Worm (Caenorhabditis elegans) whole organism, young adult: Measurements from ENCODE around the gene pqn-41.

Experiments used
- B0035.1 ChIP-seq: sonication (generic microtip); optimal IDR thresholded peaks from 2 replicates; lab custom pipeline; 2016; ENCODE audit warnings: missing genetic modification characterization, mild to moderate bottlenecking, missing compliant biosample characterization, missing genotype, missing genetic modification reagents
- C17E4.6 ChIP-seq: fragments of 200-800 bp; sonication (Bioruptor generic); IDR thresholded peaks from 2 replicates; pipeline ENCODE4 v1.3.6; 2022; ENCODE audit warnings: missing genetic modification reagents, missing genetic modification characterization, missing compliant biosample characterization
- D2030.7 ChIP-seq: fragments of 200-800 bp; sonication (Bioruptor generic); IDR thresholded peaks from 2 replicates; pipeline ENCODE4 v1.3.6; 2022; ENCODE audit warnings: missing genetic modification reagents, missing genetic modification characterization, missing compliant biosample characterization
- F22D6.2 ChIP-seq: sonication (generic microtip); optimal IDR thresholded peaks from 2 replicates; lab custom pipeline; 2016; ENCODE audit warnings: mild to moderate bottlenecking, missing genetic modification characterization, missing compliant biosample characterization
- F33H1.4 ChIP-seq: fragments of 200-800 bp; sonication (Bioruptor generic); IDR thresholded peaks from 2 replicates; pipeline ENCODE4 v1.3.6; 2022; ENCODE audit warnings: missing genetic modification reagents, missing genetic modification characterization, missing compliant biosample characterization
- F52B5.7 ChIP-seq: sonication (generic microtip); optimal IDR thresholded peaks from 2 replicates; lab custom pipeline; 2016; ENCODE audit warnings: mild to moderate bottlenecking, missing genetic modification characterization, missing compliant biosample characterization
- F57A8.1 ChIP-seq: fragments of 200-800 bp; sonication (Bioruptor generic); optimal IDR thresholded peaks from 2 replicates; lab custom pipeline; 2018; ENCODE audit warnings: mild to moderate bottlenecking, missing genetic modification characterization, moderate library complexity, missing compliant biosample characterization
- K11D2.4 ChIP-seq: fragments of 200-800 bp; sonication (Bioruptor generic); IDR thresholded peaks from 2 replicates; pipeline ENCODE4 v1.3.6; 2022; ENCODE audit warnings: missing genetic modification reagents, missing genetic modification characterization, missing compliant biosample characterization
- T26A5.8 ChIP-seq: sonication (generic microtip); optimal IDR thresholded peaks from 2 replicates; lab custom pipeline; 2016; ENCODE audit warnings: missing genetic modification characterization, missing compliant biosample characterization
- Y53F4B.3 ChIP-seq: fragments of 200-800 bp; sonication (Bioruptor generic); IDR thresholded peaks from 2 replicates; pipeline ENCODE4 v1.3.6; 2022; ENCODE audit warnings: missing genetic modification reagents, missing genetic modification characterization, missing compliant biosample characterization
- Y56A3A.18 ChIP-seq: fragments of 200-800 bp; sonication (Bioruptor generic); IDR thresholded peaks from 2 replicates; pipeline ENCODE4 v1.3.6; 2022; ENCODE audit warnings: missing genetic modification reagents, missing genetic modification characterization, missing compliant biosample characterization
- ZK185.1 ChIP-seq: sonication (generic microtip); optimal IDR thresholded peaks from 2 replicates; lab custom pipeline; 2016; ENCODE audit warnings: mild to moderate bottlenecking, missing genetic modification characterization, missing compliant biosample characterization; ENCODE audit not compliant: poor library complexity, severe bottlenecking
- ama-1 ChIP-seq, 3 experiments: fragments of 150-350 bp in 1 of 3; sonication (generic microtip) in 2 of 3; optimal IDR thresholded peaks; 2 replicates each; lab custom pipeline; 2014 to 2018; ENCODE audit warnings: missing biosample characterization in 2 of 3, missing genetic modification characterization in 2 of 3, missing genetic modification reagents in 2 of 3
- aptf-2 ChIP-seq: fragments of 200-800 bp; sonication (Bioruptor generic); conservative IDR thresholded peaks from 2 replicates; pipeline ENCODE4 v1.3.6; 2022; ENCODE audit warnings: missing genetic modification reagents, missing genetic modification characterization, missing compliant biosample characterization
- atf-7 ChIP-seq: sonication (generic microtip); optimal IDR thresholded peaks from 2 replicates; lab custom pipeline; 2017; ENCODE audit warnings: mild to moderate bottlenecking, missing genetic modification characterization, missing compliant biosample characterization
- athp-1 ChIP-seq: sonication (generic microtip); optimal IDR thresholded peaks from 2 replicates; lab custom pipeline; 2017; ENCODE audit warnings: mild to moderate bottlenecking, missing genetic modification characterization, missing compliant biosample characterization
- attf-5 ChIP-seq: fragments of 200-800 bp; sonication (Bioruptor generic); optimal IDR thresholded peaks from 2 replicates; lab custom pipeline; 2018; ENCODE audit warnings: mild to moderate bottlenecking, missing genetic modification characterization, missing compliant biosample characterization
- ccch-3 ChIP-seq: fragments of 200-800 bp; sonication (Bioruptor generic); optimal IDR thresholded peaks from 2 replicates; lab custom pipeline; 2018; ENCODE audit warnings: mild to moderate bottlenecking, missing genetic modification characterization, missing compliant biosample characterization
- cebp-1 ChIP-seq, 2 experiments: fragments of 200-800 bp in 1 of 2; sonication (Bioruptor generic) in 1 of 2; sonication (generic microtip) in 1 of 2; IDR thresholded peaks in 1 of 2; optimal IDR thresholded peaks in 1 of 2; 2 replicates each; pipeline versions ENCODE4 v1.3.6 to Lab custom; 2017 to 2022; ENCODE audit warnings: missing compliant biosample characterization in 2 of 2, missing genetic modification characterization in 2 of 2, mild to moderate bottlenecking in 1 of 2, missing genetic modification reagents in 1 of 2, moderate library complexity in 1 of 2
- ceh-79 ChIP-seq: sonication (generic microtip); optimal IDR thresholded peaks from 2 replicates; lab custom pipeline; 2017; ENCODE audit warnings: mild to moderate bottlenecking, missing genetic modification characterization, missing compliant biosample characterization
- dpl-1 ChIP-seq: fragments of 150-350 bp; optimal IDR thresholded peaks from 2 replicates; lab custom pipeline; 2014; ENCODE audit warnings: missing biosample characterization, missing genetic modification reagents, missing genetic modification characterization
- hlh-12 ChIP-seq: sonication (generic microtip); optimal IDR thresholded peaks from 2 replicates; lab custom pipeline; 2016; ENCODE audit warnings: missing genetic modification characterization, missing compliant biosample characterization
- hmg-1.2 ChIP-seq: fragments of 200-800 bp; sonication (Bioruptor generic); IDR thresholded peaks from 2 replicates; pipeline ENCODE4 v1.3.6; 2022; ENCODE audit warnings: missing genetic modification reagents, missing genetic modification characterization, missing compliant biosample characterization
- hsf-1 ChIP-seq: fragments of 200-800 bp; sonication (Bioruptor generic); IDR thresholded peaks from 2 replicates; pipeline ENCODE4 v1.3.6; 2022; ENCODE audit warnings: missing genetic modification reagents, missing genetic modification characterization, missing compliant biosample characterization
- let-607 ChIP-seq, 2 experiments: fragments of 200-800 bp in 1 of 2; sonication (Bioruptor generic) in 1 of 2; sonication (generic microtip) in 1 of 2; optimal IDR thresholded peaks; 2 replicates each; lab custom pipeline; 2016 to 2018; ENCODE audit warnings: mild to moderate bottlenecking in 2 of 2, missing compliant biosample characterization in 2 of 2, missing genetic modification characterization in 2 of 2, moderate library complexity in 2 of 2, missing genotype in 1 of 2
- lir-1 ChIP-seq: fragments of 200-800 bp; sonication (Bioruptor generic); conservative IDR thresholded peaks from 2 replicates; pipeline ENCODE4 v1.3.6; 2022; ENCODE audit warnings: missing genetic modification reagents, missing genetic modification characterization, missing compliant biosample characterization
- madf-10 ChIP-seq: sonication (generic microtip); optimal IDR thresholded peaks from 2 replicates; lab custom pipeline; 2016; ENCODE audit warnings: mild to moderate bottlenecking, missing genetic modification characterization, missing compliant biosample characterization
- madf-3 ChIP-seq: fragments of 200-800 bp; sonication (Bioruptor generic); IDR thresholded peaks from 2 replicates; pipeline ENCODE4 v1.3.6; 2022; ENCODE audit warnings: missing genetic modification reagents, missing genetic modification characterization, missing compliant biosample characterization
- madf-6 ChIP-seq: fragments of 200-800 bp; sonication (Bioruptor generic); IDR thresholded peaks from 2 replicates; pipeline ENCODE4 v1.3.6; 2022; ENCODE audit warnings: missing genetic modification reagents, missing genetic modification characterization, missing compliant biosample characterization
- madf-8 ChIP-seq: fragments of 200-800 bp; sonication (Bioruptor generic); conservative IDR thresholded peaks from 2 replicates; pipeline ENCODE4 v1.3.6; 2022; ENCODE audit warnings: missing genetic modification reagents, missing genetic modification characterization, missing compliant biosample characterization
- mel-28 ChIP-seq: sonication (generic microtip); optimal IDR thresholded peaks from 2 replicates; lab custom pipeline; 2016; ENCODE audit warnings: borderline replicate concordance, mild to moderate bottlenecking, missing genetic modification characterization, missing compliant biosample characterization
- mes-4 ChIP-seq: sonication (generic microtip); optimal IDR thresholded peaks from 2 replicates; lab custom pipeline; 2016; ENCODE audit warnings: missing genotype, missing genetic modification characterization, missing compliant biosample characterization
- mxl-1 ChIP-seq: sonication (generic microtip); optimal IDR thresholded peaks from 2 replicates; lab custom pipeline; 2016; ENCODE audit warnings: missing genetic modification characterization, missing compliant biosample characterization
- nfya-2 ChIP-seq: fragments of 200-800 bp; sonication (Bioruptor generic); IDR thresholded peaks from 2 replicates; pipeline ENCODE4 v1.3.6; 2022; ENCODE audit warnings: missing genetic modification reagents, missing genetic modification characterization, missing compliant biosample characterization
- nhr-27 ChIP-seq: fragments of 200-800 bp; sonication (Bioruptor generic); optimal IDR thresholded peaks from 2 replicates; lab custom pipeline; 2018; ENCODE audit warnings: mild to moderate bottlenecking, missing genetic modification characterization, moderate library complexity, missing compliant biosample characterization
- nhr-80 ChIP-seq: sonication (generic microtip); optimal IDR thresholded peaks from 2 replicates; lab custom pipeline; 2016; ENCODE audit warnings: missing genetic modification characterization, missing compliant biosample characterization
- repo-1 ChIP-seq: sonication (generic microtip); optimal IDR thresholded peaks from 2 replicates; lab custom pipeline; 2017; ENCODE audit warnings: mild to moderate bottlenecking, missing genetic modification characterization, missing compliant biosample characterization
- sea-2 ChIP-seq: fragments of 200-800 bp; sonication (Bioruptor generic); IDR thresholded peaks from 2 replicates; pipeline ENCODE4 v1.3.6; 2022; ENCODE audit warnings: missing genetic modification characterization, missing compliant biosample characterization
- snpc-1.1 ChIP-seq: sonication (generic microtip); optimal IDR thresholded peaks from 2 replicates; lab custom pipeline; 2017; ENCODE audit warnings: missing genetic modification characterization, mild to moderate bottlenecking, missing compliant biosample characterization, antibody characterized with exemption, moderate library complexity, missing genotype, missing genetic modification reagents; ENCODE audit not compliant: insufficient read depth
- snpc-4 ChIP-seq, 5 experiments: fragments of 150-350 bp in 1 of 5; sonication (generic microtip) in 4 of 5; optimal IDR thresholded peaks; 2 replicates each; lab custom pipeline; 2014 to 2018; ENCODE audit warnings: missing genetic modification characterization in 5 of 5, missing biosample characterization in 3 of 5, antibody characterized with exemption in 2 of 5, mild to moderate bottlenecking in 2 of 5, missing compliant biosample characterization in 2 of 5, missing genotype in 2 of 5, moderate library complexity in 2 of 5, missing genetic modification reagents in 1 of 5
- somi-1 ChIP-seq: fragments of 200-800 bp; sonication (Bioruptor generic); optimal IDR thresholded peaks from 2 replicates; lab custom pipeline; 2018; ENCODE audit warnings: mild to moderate bottlenecking, missing genetic modification characterization, missing compliant biosample characterization
- tbp1 ChIP-seq: fragments of 200-800 bp; sonication (Bioruptor generic); optimal IDR thresholded peaks from 2 replicates; lab custom pipeline; 2018; ENCODE audit warnings: mild to moderate bottlenecking, missing genetic modification characterization, missing compliant biosample characterization
- unc-130 ChIP-seq: sonication (generic microtip); optimal IDR thresholded peaks from 2 replicates; lab custom pipeline; 2016; ENCODE audit warnings: missing genetic modification reagents, missing genetic modification characterization, missing compliant biosample characterization
- unc-62 ChIP-seq: fragments of 150-350 bp; optimal IDR thresholded peaks from 2 replicates; lab custom pipeline; 2014; ENCODE audit warnings: missing biosample characterization, missing genetic modification reagents, missing genetic modification characterization
- zfh-2 ChIP-seq: fragments of 200-800 bp; sonication (Bioruptor generic); conservative IDR thresholded peaks from 2 replicates; pipeline ENCODE4 v1.3.6; 2022; ENCODE audit warnings: missing genetic modification reagents, missing genetic modification characterization, missing compliant biosample characterization
- ztf-3 ChIP-seq: fragments of 200-800 bp; sonication (Bioruptor generic); optimal IDR thresholded peaks from 2 replicates; lab custom pipeline; 2018; ENCODE audit warnings: mild to moderate bottlenecking, missing genetic modification characterization, missing compliant biosample characterization
- ztf-6 ChIP-seq: fragments of 200-800 bp; sonication (Bioruptor generic); IDR thresholded peaks from 2 replicates; pipeline ENCODE4 v1.3.6; 2022; ENCODE audit warnings: missing genetic modification reagents, missing genetic modification characterization, missing compliant biosample characterization

pqn-41 gene

ce11 chrIII:1951388-1951787 is 45.6 kb downstream of the pqn-41 start, which contains the start of gene F53A3.7 (continued):
- 0 out of 2 replicates have a peak, but pooled peaks have one; percentile 56 for TF ChIP-seq nfya-2 (GFP tag; lab: Robert Waterston, UW)
- peak; percentile 50 for TF ChIP-seq atf-7 (tag; lab: Kevin White, UChicago)
- no peak for TF ChIP-seq let-607 (tag; optimal IDR thresholded peaks at IDR 0.05; lab: Kevin White, UChicago)
- TF ChIP-seq snpc-1.1 (tag; lab: Kevin White, UChicago), result no peak
- TF ChIP-seq aptf-2 (GFP tag; lab: Robert Waterston, UW), result no peak
- TF ChIP-seq unc-62 (GFP tag; lab: Kevin White, UChicago), result no peak
- TF ChIP-seq dpl-1 (GFP tag; lab: Kevin White, UChicago), result no peak
- TF ChIP-seq mxl-1 (tag; lab: Kevin White, UChicago), result no peak
- TF ChIP-seq mes-4 (tag; lab: Kevin White, UChicago), result no peak
- no peak for TF ChIP-seq ama-1 (optimal IDR thresholded peaks at IDR 0.05; lab: Kevin White, UChicago)
- peak in 1 of 2 experiments; percentile 57 for TF ChIP-seq ama-1 (GFP tag; optimal IDR thresholded peaks at IDR 0.05; lab: Kevin White, UChicago)
- peak; percentile 63 for TF ChIP-seq repo-1 (tag; lab: Kevin White, UChicago)
- no peak for TF ChIP-seq F22D6.2 (tag; lab: Kevin White, UChicago)
- peak; percentile 53; the same call in 1 of the 2 replicates for TF ChIP-seq Y56A3A.18 (GFP tag; lab: Robert Waterston, UW)
- TF ChIP-seq F57A8.1 (GFP tag; lab: Kevin White, UChicago), result no peak
- TF ChIP-seq F52B5.7 (tag; lab: Kevin White, UChicago), result no peak
- TF ChIP-seq B0035.1 (tag; lab: Kevin White, UChicago), result no peak
- TF ChIP-seq attf-5 (GFP tag; lab: Kevin White, UChicago), result no peak
- TF ChIP-seq ztf-3 (GFP tag; lab: Kevin White, UChicago), result peak; percentile 38
- no peak for TF ChIP-seq Y53F4B.3 (GFP tag; lab: Robert Waterston, UW)
- peak; percentile 36; the same call in 1 of the 2 replicates for TF ChIP-seq madf-6 (GFP tag; lab: Robert Waterston, UW)
- TF ChIP-seq ccch-3 (GFP tag; lab: Kevin White, UChicago), result no peak
- TF ChIP-seq ceh-79 (tag; lab: Kevin White, UChicago), result peak; percentile 10
- no peak for TF ChIP-seq hlh-12
- TF ChIP-seq ZK185.1, result no peak
- no peak for TF ChIP-seq cebp-1 (GFP tag; IDR thresholded peaks at IDR 0.05; lab: Robert Waterston, UW)
- TF ChIP-seq cebp-1 (tag; optimal IDR thresholded peaks at IDR 0.05; lab: Kevin White, UChicago), result no peak
- no peak for TF ChIP-seq athp-1 (tag; lab: Kevin White, UChicago)
- TF ChIP-seq snpc-4 (GFP tag; optimal IDR thresholded peaks at IDR 0.05; lab: Kevin White, UChicago), result no peak
- peak in 1 of 4 experiments; percentile 37 for TF ChIP-seq snpc-4 (tag; optimal IDR thresholded peaks at IDR 0.05; lab: Kevin White, UChicago)
- no peak for TF ChIP-seq C17E4.6 (GFP tag; lab: Robert Waterston, UW)
- no peak for TF ChIP-seq lir-1 (GFP tag; lab: Robert Waterston, UW)
- no peak for TF ChIP-seq K11D2.4 (GFP tag; lab: Robert Waterston, UW)
- peak; percentile 70; the same call in 1 of the 2 replicates for TF ChIP-seq hsf-1
- peak; percentile 4 for TF ChIP-seq T26A5.8 (tag; lab: Kevin White, UChicago)
- TF ChIP-seq mel-28 (tag; lab: Kevin White, UChicago), result no peak
- TF ChIP-seq D2030.7 (GFP tag; lab: Robert Waterston, UW), result no peak
- TF ChIP-seq zfh-2 (GFP tag; lab: Robert Waterston, UW), result no peak
- no peak for TF ChIP-seq somi-1
- TF ChIP-seq ztf-6 (GFP tag; lab: Robert Waterston, UW), result no peak
- no peak for TF ChIP-seq nhr-27 (tag; lab: Kevin White, UChicago)
- peak; percentile 75 for TF ChIP-seq madf-3 (GFP tag; lab: Robert Waterston, UW)
- TF ChIP-seq hmg-1.2 (GFP tag; lab: Robert Waterston, UW), result 0 out of 2 replicates have a peak, but pooled peaks have one; percentile 11
- no peak for TF ChIP-seq madf-10 (tag; lab: Kevin White, UChicago)
- peak; percentile 41 for TF ChIP-seq unc-130 (GFP tag; lab: Kevin White, UChicago)
- no peak; the same call in 1 of the 2 replicates for TF ChIP-seq madf-8 (GFP tag; lab: Robert Waterston, UW)
- TF ChIP-seq F33H1.4 (GFP tag; lab: Robert Waterston, UW), result no peak
- peak; percentile 17 for TF ChIP-seq tbp1 (GFP tag; lab: Kevin White, UChicago)
- TF ChIP-seq sea-2, result no peak
- TF ChIP-seq nhr-80, result no peak
